Fruit fly (Drosophila melanogaster) whole organism, prepupa: ENCODE results near the gene CG33270.

Source experiments
- Blimp-1 ChIP-seq: fragments of 200-800 bp; sonication (Bioruptor generic); optimal IDR thresholded peaks from 3 replicates; lab custom pipeline; 2017; ENCODE audit warnings: missing biosample characterization, missing genetic modification characterization, mild to moderate bottlenecking, moderate library complexity, missing genetic modification reagents
- CG10631 ChIP-seq: fragments of 200-800 bp; sonication (Bioruptor generic); optimal IDR thresholded peaks from 2 replicates; lab custom pipeline; 2016; ENCODE audit warnings: missing biosample characterization, missing genetic modification characterization
- CG10669 ChIP-seq: fragments of 200-800 bp; sonication (Bioruptor generic); optimal IDR thresholded peaks from 3 replicates; lab custom pipeline; 2018; ENCODE audit warnings: missing biosample characterization, mild to moderate bottlenecking, missing genetic modification characterization, moderate library complexity
- CG11762 ChIP-seq: fragments of 200-800 bp; sonication (Bioruptor generic); optimal IDR thresholded peaks from 3 replicates; lab custom pipeline; 2016; ENCODE audit warnings: missing biosample characterization, missing genetic modification characterization; ENCODE audit not compliant: insufficient read depth
- CG11902 ChIP-seq: fragments of 200-800 bp; sonication (Bioruptor generic); optimal IDR thresholded peaks from 3 replicates; lab custom pipeline; 2016; ENCODE audit warnings: missing biosample characterization, missing genetic modification characterization
- CG15336 ChIP-seq: fragments of 200-800 bp; sonication (Bioruptor generic); IDR thresholded peaks from 2 replicates; pipeline ENCODE4 v1.3.6; 2022; ENCODE audit warnings: missing biosample characterization, missing genetic modification characterization
- CG31627 ChIP-seq: fragments of 200-800 bp; sonication (Bioruptor generic); optimal IDR thresholded peaks from 3 replicates; lab custom pipeline; 2016; ENCODE audit warnings: missing biosample characterization, missing genetic modification characterization
- CG32006 ChIP-seq: fragments of 200-800 bp; sonication (Bioruptor generic); optimal IDR thresholded peaks from 3 replicates; lab custom pipeline; 2017; ENCODE audit warnings: missing biosample characterization, mild to moderate bottlenecking, missing genetic modification characterization
- CG34406 ChIP-seq: fragments of 200-800 bp; sonication (Bioruptor generic); optimal IDR thresholded peaks from 3 replicates; lab custom pipeline; 2016; ENCODE audit warnings: missing biosample characterization, missing genetic modification characterization
- CG3919 ChIP-seq: fragments of 200-800 bp; sonication (Bioruptor generic); optimal IDR thresholded peaks from 3 replicates; lab custom pipeline; 2016; ENCODE audit warnings: missing biosample characterization, missing genetic modification characterization
- CG4318 ChIP-seq: fragments of 200-800 bp; sonication (Bioruptor generic); optimal IDR thresholded peaks from 3 replicates; lab custom pipeline; 2017; ENCODE audit warnings: missing biosample characterization, mild to moderate bottlenecking, missing genetic modification characterization
- CG6792 ChIP-seq: fragments of 200-800 bp; sonication (Bioruptor generic); optimal IDR thresholded peaks from 3 replicates; lab custom pipeline; 2016; ENCODE audit warnings: missing biosample characterization, missing genetic modification characterization
- CG6808 ChIP-seq: fragments of 200-800 bp; sonication (Bioruptor generic); optimal IDR thresholded peaks from 3 replicates; lab custom pipeline; 2017; ENCODE audit warnings: missing biosample characterization, missing genetic modification characterization, mild to moderate bottlenecking, moderate library complexity, missing genetic modification reagents
- CG6854 ChIP-seq: fragments of 200-800 bp; sonication (Bioruptor generic); optimal IDR thresholded peaks from 2 replicates; lab custom pipeline; 2017; ENCODE audit warnings: missing biosample characterization, mild to moderate bottlenecking, missing genetic modification characterization
- CG7368 ChIP-seq: fragments of 200-800 bp; sonication (Bioruptor generic); optimal IDR thresholded peaks from 3 replicates; lab custom pipeline; 2016; ENCODE audit warnings: missing biosample characterization, missing genetic modification characterization
- CG8119 ChIP-seq: fragments of 200-800 bp; sonication (Bioruptor generic); IDR thresholded peaks from 3 replicates; pipeline ENCODE4 v1.3.6; 2022; ENCODE audit warnings: missing biosample characterization, missing genetic modification characterization
- CG8319 ChIP-seq: fragments of 200-800 bp; sonication (Bioruptor generic); optimal IDR thresholded peaks from 3 replicates; lab custom pipeline; 2016; ENCODE audit warnings: missing biosample characterization, missing genetic modification characterization
- CG8632 ChIP-seq: fragments of 200-800 bp; sonication (Bioruptor generic); optimal IDR thresholded peaks from 3 replicates; lab custom pipeline; 2016; ENCODE audit warnings: missing biosample characterization, missing genetic modification characterization
- Eip75B ChIP-seq: fragments of 200-800 bp; sonication (Bioruptor generic); optimal IDR thresholded peaks from 3 replicates; lab custom pipeline; 2016; ENCODE audit warnings: missing biosample characterization, missing genetic modification characterization
- Eip78C ChIP-seq: fragments of 200-800 bp; sonication (Bioruptor generic); peaks from one replicate; lab custom pipeline; 2016; ENCODE audit warnings: missing biosample characterization, missing genetic modification characterization
- Eip93F ChIP-seq: fragments of 200-800 bp; sonication (Bioruptor generic); optimal IDR thresholded peaks from 2 replicates; lab custom pipeline; 2016; ENCODE audit warnings: missing biosample characterization, mild to moderate bottlenecking, missing genetic modification characterization
- Ets21C ChIP-seq: fragments of 200-800 bp; sonication (Bioruptor generic); optimal IDR thresholded peaks from 3 replicates; lab custom pipeline; 2016; ENCODE audit warnings: missing biosample characterization, missing genetic modification characterization
- Gug ChIP-seq: fragments of 200-800 bp; sonication (Bioruptor generic); IDR thresholded peaks from 2 replicates; pipeline ENCODE4 v1.3.6; 2022; ENCODE audit warnings: missing biosample characterization, missing genetic modification characterization
- Hr38 ChIP-seq: sonication (Bioruptor generic); optimal IDR thresholded peaks from 2 replicates; lab custom pipeline; 2016; ENCODE audit warnings: missing biosample characterization, missing genetic modification characterization
- Hr39 ChIP-seq: fragments of 200-800 bp; sonication (Bioruptor generic); optimal IDR thresholded peaks from 2 replicates; lab custom pipeline; 2016; ENCODE audit warnings: missing biosample characterization, missing genetic modification characterization
- Hr4 ChIP-seq: fragments of 200-800 bp; sonication (Bioruptor generic); optimal IDR thresholded peaks from 3 replicates; lab custom pipeline; 2016; ENCODE audit warnings: missing biosample characterization, missing genetic modification characterization
- Lpt ChIP-seq: fragments of 200-800 bp; sonication (Bioruptor generic); optimal IDR thresholded peaks from 3 replicates; lab custom pipeline; 2016; ENCODE audit warnings: missing biosample characterization, missing genetic modification characterization
- Met ChIP-seq: fragments of 200-800 bp; sonication (Bioruptor generic); optimal IDR thresholded peaks from 3 replicates; lab custom pipeline; 2016; ENCODE audit warnings: missing biosample characterization, missing genetic modification characterization
- OdsH ChIP-seq: fragments of 200-800 bp; sonication (Bioruptor generic); optimal IDR thresholded peaks from 3 replicates; lab custom pipeline; 2016; ENCODE audit warnings: missing biosample characterization, missing genetic modification characterization
- Smox ChIP-seq: fragments of 200-800 bp; sonication (Bioruptor generic); optimal IDR thresholded peaks from 3 replicates; lab custom pipeline; 2016; ENCODE audit warnings: missing biosample characterization, missing genetic modification characterization
- Sox102F ChIP-seq: fragments of 200-800 bp; sonication (Bioruptor generic); optimal IDR thresholded peaks from 2 replicates; lab custom pipeline; 2016; ENCODE audit warnings: missing biosample characterization, mild to moderate bottlenecking, missing genetic modification characterization
- Sox14 ChIP-seq: fragments of 200-800 bp; sonication (Bioruptor generic); optimal IDR thresholded peaks from 3 replicates; lab custom pipeline; 2016; ENCODE audit warnings: missing biosample characterization, missing genetic modification characterization
- Sox15 ChIP-seq: fragments of 200-800 bp; sonication (Bioruptor generic); optimal IDR thresholded peaks from 3 replicates; lab custom pipeline; 2016; ENCODE audit warnings: missing biosample characterization, missing genetic modification characterization
- achi ChIP-seq: fragments of 200-800 bp; sonication (Bioruptor generic); optimal IDR thresholded peaks from 3 replicates; lab custom pipeline; 2016; ENCODE audit warnings: missing biosample characterization, missing genetic modification characterization
- acj6 ChIP-seq: fragments of 200-800 bp; sonication (Bioruptor generic); optimal IDR thresholded peaks from 3 replicates; lab custom pipeline; 2016; ENCODE audit warnings: missing biosample characterization, missing genetic modification characterization
- cyc ChIP-seq: fragments of 200-800 bp; sonication (Bioruptor generic); optimal IDR thresholded peaks from 3 replicates; lab custom pipeline; 2016; ENCODE audit warnings: missing biosample characterization, missing genetic modification characterization
- dac ChIP-seq: fragments of 200-800 bp; sonication (Bioruptor generic); optimal IDR thresholded peaks from 2 replicates; lab custom pipeline; 2017; ENCODE audit warnings: missing biosample characterization, mild to moderate bottlenecking, missing genetic modification characterization
- dsx ChIP-seq: fragments of 200-800 bp; optimal IDR thresholded peaks from 3 replicates; lab custom pipeline; 2019; ENCODE audit warnings: missing biosample characterization, mild to moderate bottlenecking, missing genetic modification characterization, moderate library complexity; ENCODE audit not compliant: poor library complexity, severe bottlenecking
- esn ChIP-seq: fragments of 200-800 bp; sonication (Bioruptor generic); optimal IDR thresholded peaks from 2 replicates; lab custom pipeline; 2016; ENCODE audit warnings: missing biosample characterization, mild to moderate bottlenecking, missing genetic modification characterization, moderate library complexity
- fd59A ChIP-seq: fragments of 200-800 bp; sonication (Bioruptor generic); optimal IDR thresholded peaks from 2 replicates; lab custom pipeline; 2017; ENCODE audit warnings: missing biosample characterization, mild to moderate bottlenecking, missing genetic modification characterization, missing genetic modification reagents
- fd85E ChIP-seq: fragments of 200-800 bp; sonication (Bioruptor generic); optimal IDR thresholded peaks from 3 replicates; lab custom pipeline; 2016; ENCODE audit warnings: missing biosample characterization, missing genetic modification characterization
- lz ChIP-seq: fragments of 200-800 bp; sonication (Bioruptor generic); optimal IDR thresholded peaks from 3 replicates; lab custom pipeline; 2016; ENCODE audit warnings: missing biosample characterization, missing genetic modification characterization
- net ChIP-seq: fragments of 200-800 bp; sonication (Bioruptor generic); optimal IDR thresholded peaks from 3 replicates; lab custom pipeline; 2016; ENCODE audit warnings: missing biosample characterization, missing genetic modification characterization
- pdm3 ChIP-seq: fragments of 200-800 bp; sonication (Bioruptor generic); optimal IDR thresholded peaks from 3 replicates; lab custom pipeline; 2016; ENCODE audit warnings: missing biosample characterization, missing genetic modification characterization
- salr ChIP-seq, 2 experiments: fragments of 200-800 bp; sonication (Bioruptor generic); optimal IDR thresholded peaks; 3 replicates each; lab custom pipeline; 2016 to 2018; ENCODE audit warnings: missing biosample characterization in 2 of 2, missing genetic modification characterization in 2 of 2, mild to moderate bottlenecking in 1 of 2
- spab ChIP-seq: fragments of 200-800 bp; sonication (Bioruptor generic); optimal IDR thresholded peaks from 2 replicates; lab custom pipeline; 2017; ENCODE audit warnings: missing biosample characterization, mild to moderate bottlenecking, missing genetic modification characterization, missing genetic modification reagents
- ss ChIP-seq, 2 experiments: fragments of 200-800 bp; sonication (Bioruptor generic); optimal IDR thresholded peaks; 2 replicates in 1 of 2; 3 replicates in 1 of 2; lab custom pipeline; 2017 to 2018; ENCODE audit warnings: mild to moderate bottlenecking in 2 of 2, missing biosample characterization in 2 of 2, missing genetic modification characterization in 2 of 2, moderate library complexity in 1 of 2
- svp ChIP-seq: fragments of 200-800 bp; sonication (Bioruptor generic); peaks from one replicate; lab custom pipeline; 2016; ENCODE audit warnings: missing biosample characterization, missing genetic modification characterization
- topi ChIP-seq: fragments of 200-800 bp; sonication (Bioruptor generic); optimal IDR thresholded peaks from 3 replicates; lab custom pipeline; 2016; ENCODE audit warnings: missing biosample characterization, missing genetic modification characterization
- vri ChIP-seq: fragments of 200-800 bp; sonication (Bioruptor generic); optimal IDR thresholded peaks from 3 replicates; lab custom pipeline; 2016; ENCODE audit warnings: missing biosample characterization, mild to moderate bottlenecking, missing genetic modification characterization

The CG33270 gene

DNA sequence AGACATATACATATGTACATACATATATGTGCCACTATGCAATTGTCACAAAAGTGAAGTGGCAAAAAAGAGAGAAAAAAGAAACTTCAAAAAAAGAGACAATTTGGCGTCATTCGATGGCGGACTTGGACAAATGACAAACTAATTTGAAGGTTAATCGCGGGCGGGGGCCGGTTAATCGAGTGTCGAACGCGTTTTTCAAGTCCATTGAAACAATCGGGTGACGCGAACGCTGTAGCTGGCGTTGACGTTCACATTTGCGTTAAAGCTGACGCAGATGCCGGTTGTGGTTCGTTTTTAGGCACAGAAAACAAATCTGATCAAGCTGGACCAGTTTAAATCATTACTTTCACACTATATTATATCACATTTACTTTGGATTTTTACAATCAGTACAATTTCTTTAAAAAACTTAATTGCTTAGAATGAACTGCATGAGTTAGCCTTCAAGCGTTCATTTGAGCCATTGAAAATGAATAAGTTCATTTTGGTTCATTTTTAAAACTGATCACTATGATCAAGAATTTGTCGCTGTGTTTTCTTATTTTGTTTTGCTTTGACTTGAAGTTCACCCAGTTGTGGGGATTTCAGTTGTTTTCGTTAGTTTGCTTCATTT lies 44.6 kb downstream of the CG33270 start:
- peak; percentile 60 for TF ChIP-seq lz (GFP tag; lab: Kevin White, UChicago)
- no peak for TF ChIP-seq CG6854
- TF ChIP-seq Sox102F (GFP tag; lab: Kevin White, UChicago) = peak; percentile 55
- TF ChIP-seq dsx (GFP tag; lab: Kevin White, UChicago) = no peak
- peak in 1 of 2 experiments; percentile 13 for TF ChIP-seq salr (GFP tag; optimal IDR thresholded peaks at IDR 0.05; lab: Kevin White, UChicago)
- no peak for TF ChIP-seq fd85E
- TF ChIP-seq CG31627 (GFP tag; lab: Kevin White, UChicago) = peak; percentile 68
- TF ChIP-seq Eip93F = no peak
- TF ChIP-seq Eip75B (GFP tag; lab: Kevin White, UChicago) = peak; percentile 43
- TF ChIP-seq CG4318 (GFP tag; lab: Kevin White, UChicago) = peak; percentile 10
- no peak for TF ChIP-seq Gug (GFP tag; lab: Robert Waterston, UW)
- peak; percentile 61 for TF ChIP-seq Met (GFP tag; lab: Kevin White, UChicago)
- TF ChIP-seq Sox15 (GFP tag; lab: Kevin White, UChicago) = no peak
- peak; percentile 4 for TF ChIP-seq CG8319 (GFP tag; lab: Kevin White, UChicago)
- TF ChIP-seq CG6792 (GFP tag; lab: Kevin White, UChicago) = peak; percentile 33
- TF ChIP-seq CG8119 (GFP tag; lab: Robert Waterston, UW) = peak; percentile 37; the same call in 2 of the 3 replicates
- TF ChIP-seq OdsH = peak; percentile 42
- peak; percentile 73 for TF ChIP-seq esn (GFP tag; lab: Kevin White, UChicago)
- TF ChIP-seq Hr4 (GFP tag; lab: Kevin White, UChicago) = peak; percentile 56
- no peak for TF ChIP-seq fd59A
- TF ChIP-seq Hr38 (GFP tag; lab: Kevin White, UChicago) = no peak
- TF ChIP-seq CG8632 (GFP tag; lab: Kevin White, UChicago) = peak; percentile 54
- no peak for TF ChIP-seq CG7368
- peak; percentile 59 for TF ChIP-seq CG32006 (GFP tag; lab: Kevin White, UChicago)
- peak; percentile 77 for TF ChIP-seq svp (GFP tag; lab: Kevin White, UChicago)
- no peak for TF ChIP-seq vri (GFP tag; lab: Kevin White, UChicago)
- TF ChIP-seq CG3919 (GFP tag; lab: Kevin White, UChicago) = peak; percentile 22
- peak; percentile 46 for TF ChIP-seq acj6
- peak; percentile 35; the same call in 1 of the 2 replicates for TF ChIP-seq CG15336 (GFP tag; lab: Robert Waterston, UW)
- TF ChIP-seq CG10631 (GFP tag; lab: Kevin White, UChicago) = no peak
- peak; percentile 43 for TF ChIP-seq achi (GFP tag; lab: Kevin White, UChicago)
- peak; percentile 47 for TF ChIP-seq Ets21C
- peak; percentile 71 for TF ChIP-seq Hr39 (GFP tag; lab: Kevin White, UChicago)
- TF ChIP-seq cyc (GFP tag; lab: Kevin White, UChicago) = peak; percentile 25
- TF ChIP-seq Eip78C = peak; percentile 79
- TF ChIP-seq Lpt (GFP tag; lab: Kevin White, UChicago) = no peak
- peak; percentile 26 for TF ChIP-seq CG11762 (GFP tag; lab: Kevin White, UChicago)
- no peak for TF ChIP-seq CG10669 (GFP tag; lab: Kevin White, UChicago)
- peak; percentile 69 for TF ChIP-seq pdm3 (GFP tag; lab: Kevin White, UChicago)
- peak; percentile 65 for TF ChIP-seq topi (GFP tag; lab: Kevin White, UChicago)
- peak; percentile 44 for TF ChIP-seq CG34406 (GFP tag; lab: Kevin White, UChicago)
- no peak for TF ChIP-seq spab (GFP tag; lab: Kevin White, UChicago)
- TF ChIP-seq ss (GFP tag; optimal IDR thresholded peaks at IDR 0.05; lab: Kevin White, UChicago) = no peak
- TF ChIP-seq Blimp-1 (GFP tag; lab: Kevin White, UChicago) = no peak
- peak; percentile 61 for TF ChIP-seq Smox
- TF ChIP-seq dac = peak; percentile 19
- peak; percentile 47 for TF ChIP-seq Sox14 (GFP tag; lab: Kevin White, UChicago)
- no peak for TF ChIP-seq CG6808
- no peak for TF ChIP-seq CG11902
- TF ChIP-seq net (GFP tag; lab: Kevin White, UChicago) = peak; percentile 19
